Worm (Caenorhabditis elegans) whole organism, young adult: ENCODE results near the gene eea-1.

Source experiments
- C17E4.6 ChIP-seq: fragments of 200-800 bp; sonication (Bioruptor generic); IDR thresholded peaks from 2 replicates; pipeline ENCODE4 v1.3.6; 2022; ENCODE audit warnings: missing genetic modification reagents, missing genetic modification characterization, missing compliant biosample characterization
- F22D6.2 ChIP-seq: sonication (generic microtip); optimal IDR thresholded peaks from 2 replicates; lab custom pipeline; 2016; ENCODE audit warnings: mild to moderate bottlenecking, missing genetic modification characterization, missing compliant biosample characterization
- F39B2.1 ChIP-seq: fragments of 200-800 bp; sonication (Bioruptor generic); IDR thresholded peaks from 2 replicates; pipeline ENCODE4 v1.3.6; 2022; ENCODE audit warnings: missing genetic modification reagents, missing genetic modification characterization, missing compliant biosample characterization
- F49E8.2 ChIP-seq: sonication (generic microtip); optimal IDR thresholded peaks from 3 replicates; lab custom pipeline; 2017; ENCODE audit warnings: missing genetic modification characterization, mild to moderate bottlenecking, missing compliant biosample characterization, antibody characterized with exemption, moderate library complexity; ENCODE audit not compliant: insufficient read depth
- F55B11.4 ChIP-seq: sonication (generic microtip); optimal IDR thresholded peaks from 2 replicates; lab custom pipeline; 2016; ENCODE audit warnings: missing compliant biosample characterization, missing genetic modification characterization, borderline replicate concordance; ENCODE audit not compliant: insufficient read depth
- F57C9.4 ChIP-seq: sonication (generic microtip); optimal IDR thresholded peaks from 2 replicates; lab custom pipeline; 2017; ENCODE audit warnings: mild to moderate bottlenecking, missing genetic modification characterization, missing compliant biosample characterization
- Y53G8AR.9 ChIP-seq: fragments of 200-800 bp; sonication (Bioruptor generic); conservative IDR thresholded peaks from 2 replicates; pipeline ENCODE4 v1.3.6; 2022; ENCODE audit warnings: missing genetic modification reagents, missing genetic modification characterization, missing compliant biosample characterization
- ama-1 ChIP-seq, 3 experiments: fragments of 150-350 bp in 1 of 3; sonication (generic microtip) in 2 of 3; optimal IDR thresholded peaks; 2 replicates each; lab custom pipeline; 2014 to 2018; ENCODE audit warnings: missing biosample characterization in 2 of 3, missing genetic modification characterization in 2 of 3, missing genetic modification reagents in 2 of 3
- aptf-3 ChIP-seq: fragments of 200-800 bp; sonication (Bioruptor generic); IDR thresholded peaks from 2 replicates; pipeline ENCODE4 v1.3.6; 2022; ENCODE audit warnings: missing genetic modification characterization, missing compliant biosample characterization
- athp-1 ChIP-seq: sonication (generic microtip); optimal IDR thresholded peaks from 2 replicates; lab custom pipeline; 2017; ENCODE audit warnings: mild to moderate bottlenecking, missing genetic modification characterization, missing compliant biosample characterization
- attf-5 ChIP-seq: fragments of 200-800 bp; sonication (Bioruptor generic); optimal IDR thresholded peaks from 2 replicates; lab custom pipeline; 2018; ENCODE audit warnings: mild to moderate bottlenecking, missing genetic modification characterization, missing compliant biosample characterization
- ceh-100 ChIP-seq: fragments of 200-800 bp; sonication (Bioruptor generic); IDR thresholded peaks from 2 replicates; pipeline ENCODE4 v1.3.6; 2022; ENCODE audit warnings: missing genetic modification reagents, missing genetic modification characterization, missing compliant biosample characterization
- egrh-3 ChIP-seq: fragments of 200-800 bp; sonication (Bioruptor generic); IDR thresholded peaks from 2 replicates; pipeline ENCODE4 v1.3.6; 2022; ENCODE audit warnings: missing genetic modification reagents, missing genetic modification characterization, missing compliant biosample characterization
- fkh-3 ChIP-seq: sonication (generic microtip); optimal IDR thresholded peaks from 2 replicates; lab custom pipeline; 2016; ENCODE audit warnings: mild to moderate bottlenecking, missing genetic modification characterization, missing compliant biosample characterization
- him-1 ChIP-seq: sonication (generic microtip); optimal IDR thresholded peaks from 2 replicates; lab custom pipeline; 2016; ENCODE audit warnings: missing genotype, missing genetic modification reagents, missing genetic modification characterization, missing compliant biosample characterization
- hmg-1.2 ChIP-seq: fragments of 200-800 bp; sonication (Bioruptor generic); IDR thresholded peaks from 2 replicates; pipeline ENCODE4 v1.3.6; 2022; ENCODE audit warnings: missing genetic modification reagents, missing genetic modification characterization, missing compliant biosample characterization
- hmg-20 ChIP-seq: fragments of 200-800 bp; sonication (Bioruptor generic); IDR thresholded peaks from 2 replicates; pipeline ENCODE4 v1.3.6; 2022; ENCODE audit warnings: missing genetic modification reagents, missing genetic modification characterization, missing compliant biosample characterization
- let-607 ChIP-seq, 2 experiments: fragments of 200-800 bp in 1 of 2; sonication (Bioruptor generic) in 1 of 2; sonication (generic microtip) in 1 of 2; optimal IDR thresholded peaks; 2 replicates each; lab custom pipeline; 2016 to 2018; ENCODE audit warnings: mild to moderate bottlenecking in 2 of 2, missing compliant biosample characterization in 2 of 2, missing genetic modification characterization in 2 of 2, moderate library complexity in 2 of 2, missing genotype in 1 of 2
- lin-26 ChIP-seq: fragments of 200-800 bp; sonication (Bioruptor generic); IDR thresholded peaks from 2 replicates; pipeline ENCODE4 v1.3.6; 2022; ENCODE audit warnings: missing genetic modification reagents, missing genetic modification characterization, missing compliant biosample characterization
- lin-40 ChIP-seq: sonication (generic microtip); optimal IDR thresholded peaks from 2 replicates; lab custom pipeline; 2016; ENCODE audit warnings: missing genetic modification characterization, mild to moderate bottlenecking, missing compliant biosample characterization, missing genotype, missing genetic modification reagents
- lsl-1 ChIP-seq: fragments of 200-800 bp; sonication (Bioruptor generic); optimal IDR thresholded peaks from 2 replicates; lab custom pipeline; 2018; ENCODE audit warnings: mild to moderate bottlenecking, missing genetic modification characterization, moderate library complexity, missing compliant biosample characterization
- madf-8 ChIP-seq: fragments of 200-800 bp; sonication (Bioruptor generic); conservative IDR thresholded peaks from 2 replicates; pipeline ENCODE4 v1.3.6; 2022; ENCODE audit warnings: missing genetic modification reagents, missing genetic modification characterization, missing compliant biosample characterization
- mxl-1 ChIP-seq: sonication (generic microtip); optimal IDR thresholded peaks from 2 replicates; lab custom pipeline; 2016; ENCODE audit warnings: missing genetic modification characterization, missing compliant biosample characterization
- nhr-120 ChIP-seq: fragments of 200-800 bp; sonication (Bioruptor generic); IDR thresholded peaks from 2 replicates; pipeline ENCODE4 v1.3.6; 2022; ENCODE audit warnings: missing genetic modification characterization, missing compliant biosample characterization
- nhr-179 ChIP-seq: sonication (generic microtip); optimal IDR thresholded peaks from 2 replicates; lab custom pipeline; 2016; ENCODE audit warnings: mild to moderate bottlenecking, missing genetic modification characterization, missing compliant biosample characterization
- nhr-80 ChIP-seq: sonication (generic microtip); optimal IDR thresholded peaks from 2 replicates; lab custom pipeline; 2016; ENCODE audit warnings: missing genetic modification characterization, missing compliant biosample characterization
- rcor-1 ChIP-seq: fragments of 200-800 bp; sonication (Bioruptor generic); IDR thresholded peaks from 2 replicates; pipeline ENCODE4 v1.3.6; 2022; ENCODE audit warnings: missing genetic modification reagents, missing genetic modification characterization, missing compliant biosample characterization
- snpc-1.1 ChIP-seq: sonication (generic microtip); optimal IDR thresholded peaks from 2 replicates; lab custom pipeline; 2017; ENCODE audit warnings: missing genetic modification characterization, mild to moderate bottlenecking, missing compliant biosample characterization, antibody characterized with exemption, moderate library complexity, missing genotype, missing genetic modification reagents; ENCODE audit not compliant: insufficient read depth
- snpc-3.4 ChIP-seq: sonication (generic microtip); optimal IDR thresholded peaks from 2 replicates; lab custom pipeline; 2017; ENCODE audit warnings: missing genetic modification characterization, mild to moderate bottlenecking, missing compliant biosample characterization, antibody characterized with exemption, moderate library complexity, missing genotype, missing genetic modification reagents
- somi-1 ChIP-seq: fragments of 200-800 bp; sonication (Bioruptor generic); optimal IDR thresholded peaks from 2 replicates; lab custom pipeline; 2018; ENCODE audit warnings: mild to moderate bottlenecking, missing genetic modification characterization, missing compliant biosample characterization
- zfh-2 ChIP-seq: fragments of 200-800 bp; sonication (Bioruptor generic); conservative IDR thresholded peaks from 2 replicates; pipeline ENCODE4 v1.3.6; 2022; ENCODE audit warnings: missing genetic modification reagents, missing genetic modification characterization, missing compliant biosample characterization
- zim-3 ChIP-seq: sonication (generic microtip); optimal IDR thresholded peaks from 2 replicates; lab custom pipeline; 2017; ENCODE audit warnings: mild to moderate bottlenecking, missing genetic modification characterization, moderate library complexity, missing compliant biosample characterization
- ztf-28 ChIP-seq: fragments of 200-800 bp; sonication (Bioruptor generic); IDR thresholded peaks from 2 replicates; pipeline ENCODE4 v1.3.6; 2022; ENCODE audit warnings: missing genetic modification reagents, missing genetic modification characterization, missing compliant biosample characterization
- ztf-3 ChIP-seq: fragments of 200-800 bp; sonication (Bioruptor generic); optimal IDR thresholded peaks from 2 replicates; lab custom pipeline; 2018; ENCODE audit warnings: mild to moderate bottlenecking, missing genetic modification characterization, missing compliant biosample characterization

The eea-1 gene

DNA sequence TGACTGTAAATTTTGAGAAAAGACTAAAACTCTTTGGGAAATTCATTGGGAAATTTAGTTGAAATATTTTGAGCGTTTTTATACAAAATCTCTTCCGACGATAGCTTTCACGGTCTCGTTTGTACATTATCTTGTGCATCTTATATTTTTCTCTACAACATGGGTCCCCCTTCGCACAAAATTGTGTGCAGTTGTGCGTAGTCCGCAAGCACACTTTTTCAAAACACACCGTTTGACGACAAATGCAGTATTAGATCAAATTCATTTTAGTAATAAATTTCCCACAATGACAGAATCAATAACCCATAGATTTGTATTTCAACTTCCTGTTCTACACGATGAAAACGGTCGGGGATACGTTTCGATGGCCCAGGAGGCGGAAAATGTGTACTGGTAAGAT, 39.3 kb downstream of the eea-1 start, which contains the start of gene F25H9.2:
Gene F25H9.2 (plus strand): TSS at position 226 of the 400 bp plus-strand sequence.
- TF ChIP-seq ztf-3 (GFP tag; lab: Kevin White, UChicago) (no peak), ztf-28 (GFP tag; lab: Robert Waterston, UW) (no peak), F22D6.2 (tag; lab: Kevin White, UChicago) (no peak)

DNA sequence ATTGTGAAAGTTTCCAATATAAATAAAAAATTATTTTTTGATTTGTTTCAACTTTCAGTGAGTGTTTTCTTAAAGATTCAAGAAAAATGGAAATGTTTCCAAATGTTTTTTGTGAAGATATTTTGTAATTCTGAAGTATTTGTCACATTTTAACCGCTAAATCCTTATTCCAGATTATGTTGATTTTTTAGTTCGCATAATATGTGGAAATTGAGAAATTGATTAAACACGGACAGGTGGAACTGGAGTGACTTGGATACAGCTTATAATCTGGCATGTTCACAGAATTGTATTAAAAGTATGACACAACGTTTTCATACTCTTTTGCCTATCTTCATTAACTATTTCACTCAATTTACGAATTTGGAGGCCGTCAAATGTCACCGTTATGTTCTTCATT, 41.7 kb downstream of the eea-1 start, which contains the start of gene lurp-3:
Gene lurp-3 (plus strand): TSS at position 301 of the 400 bp plus-strand sequence.
- TF ChIP-seq snpc-3.4 (tag; lab: Kevin White, UChicago) (no peak), aptf-3 (no peak), F55B11.4 (tag; lab: Kevin White, UChicago) (no peak), rcor-1 (GFP tag; lab: Robert Waterston, UW) (no peak), nhr-80 (tag; lab: Kevin White, UChicago) (no peak), madf-8 (GFP tag; lab: Robert Waterston, UW) (no peak), hmg-20 (GFP tag; lab: Robert Waterston, UW) (no peak), egrh-3 (GFP tag; lab: Robert Waterston, UW) (no peak), fkh-3 (no peak), athp-1 (tag; lab: Kevin White, UChicago) (no peak), mxl-1 (no peak), nhr-179 (no peak), zfh-2 (no peak), lin-40 (tag; lab: Kevin White, UChicago) (no peak), ceh-100 (GFP tag; lab: Robert Waterston, UW) (no peak), him-1 (no peak), F57C9.4 (tag; lab: Kevin White, UChicago) (no peak), hmg-1.2 (GFP tag; lab: Robert Waterston, UW) (no peak), attf-5 (GFP tag; lab: Kevin White, UChicago) (no peak)

DNA sequence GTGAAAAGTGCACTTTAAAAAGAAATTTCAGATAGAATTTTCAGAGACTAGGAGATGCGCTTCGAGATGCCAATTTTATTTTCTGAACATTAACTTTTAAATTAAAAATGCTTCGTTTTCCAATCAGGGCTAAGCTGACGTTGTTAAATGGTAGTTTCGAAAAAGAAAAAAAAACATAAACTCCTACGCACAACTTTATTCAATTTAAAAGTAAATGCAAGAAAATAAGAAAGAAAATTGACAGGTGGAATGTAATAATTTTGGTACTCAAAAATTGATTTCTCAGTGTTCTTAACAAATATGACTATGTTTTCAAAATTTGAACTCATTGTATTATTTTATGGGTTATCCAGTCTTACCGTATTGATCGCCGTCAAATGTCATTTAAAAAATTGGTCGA, 43.8 kb downstream of the eea-1 start, which contains the start of gene lurp-2:
Gene lurp-2 (plus strand): TSS at position 301 of the 400 bp plus-strand sequence.
- TF ChIP-seq C17E4.6 (GFP tag; lab: Robert Waterston, UW) (no peak), Y53G8AR.9 (GFP tag; lab: Robert Waterston, UW) (no peak), snpc-1.1 (tag; lab: Kevin White, UChicago) (no peak), nhr-120 (no peak), somi-1 (GFP tag; lab: Kevin White, UChicago) (no peak), let-607 (tag; optimal IDR thresholded peaks at IDR 0.05; lab: Kevin White, UChicago) (no peak), F49E8.2 (no peak), lin-26 (no peak), F39B2.1 (GFP tag; lab: Robert Waterston, UW) (no peak), lsl-1 (no peak), mxl-1 (no peak), zim-3 (tag; lab: Kevin White, UChicago) (no peak), ama-1 (optimal IDR thresholded peaks at IDR 0.05; lab: Kevin White, UChicago) (no peak), ama-1 (GFP tag; optimal IDR thresholded peaks at IDR 0.05; lab: Kevin White, UChicago) (no peak)
- TF ChIP-seq, all 124 proteins: peak for 0
